Worm (Caenorhabditis elegans): ENCODE results near the gene W08E12.5.
A peak's percentile ranks its signal among the peaks of the same experiment; 100 is the strongest.

The W08E12.5 gene

ce11 chrIV:3345484-3345883 lies 44.9 kb downstream of the W08E12.5 start:
- no peak for TF ChIP-seq hlh-1 (tag; optimal IDR thresholded peaks at IDR 0.05)
- TF ChIP-seq zip-8 (tag; optimal IDR thresholded peaks at IDR 0.05): no peak
- TF ChIP-seq snpc-4 (tag; optimal IDR thresholded peaks at IDR 0.05): no peak
- no peak for TF ChIP-seq tbx-8 (GFP tag; optimal IDR thresholded peaks at IDR 0.05)

- no peak for TF ChIP-seq elt-3 (tag; optimal IDR thresholded peaks at IDR 0.05)
- no peak for TF ChIP-seq nhr-28 (tag; optimal IDR thresholded peaks at IDR 0.05)
- TF ChIP-seq lin-32 (GFP tag; optimal IDR thresholded peaks at IDR 0.05): no peak
- no peak for TF ChIP-seq unc-62 (GFP tag; optimal IDR thresholded peaks at IDR 0.05)
- TF ChIP-seq ceh-39 (tag; optimal IDR thresholded peaks at IDR 0.05): no peak
These were observed 47.7 kb downstream of the W08E12.5 start for ce11 chrIV:3348334-3348733.

ce11 chrIV:3349977-3350580 lies 49.5 kb downstream of the W08E12.5 start, which contains the start of gene elks-1:
Gene elks-1 (minus strand): TSS chrIV:3350027.
- TF ChIP-seq pha-4 (tag; optimal IDR thresholded peaks at IDR 0.05) (no peak), nhr-76 (tag; optimal IDR thresholded peaks at IDR 0.05) (no peak), lin-32 (GFP tag; optimal IDR thresholded peaks at IDR 0.05) (no peak), cnd-1 (tag; optimal IDR thresholded peaks at IDR 0.05) (no peak), hlh-1 (tag; optimal IDR thresholded peaks at IDR 0.05) (peak; percentile 16), elt-3 (tag; optimal IDR thresholded peaks at IDR 0.05) (no peak), mls-2 (tag; optimal IDR thresholded peaks at IDR 0.05) (peak; percentile 8), blmp-1 (tag; optimal IDR thresholded peaks at IDR 0.05) (no peak), unc-39 (tag; optimal IDR thresholded peaks at IDR 0.05) (no peak), ceh-43 (GFP tag; optimal IDR thresholded peaks at IDR 0.05) (no peak), unc-120 (tag; optimal IDR thresholded peaks at IDR 0.05; ENCODE audit: poor library complexity, severe bottlenecking) (peak; percentile 3), mep-1 (tag; optimal IDR thresholded peaks at IDR 0.05) (peak; percentile 32), zip-8 (tag; optimal IDR thresholded peaks at IDR 0.05) (no peak), unc-62 (GFP tag; optimal IDR thresholded peaks at IDR 0.05) (no peak), lin-13 (tag; optimal IDR thresholded peaks at IDR 0.05) (no peak), ceh-39 (tag; optimal IDR thresholded peaks at IDR 0.05) (peak; percentile 5), flh-1 (GFP tag; optimal IDR thresholded peaks at IDR 0.05) (no peak), ces-1 (GFP tag; optimal IDR thresholded peaks at IDR 0.05) (peak; percentile 66), elt-1 (tag; optimal IDR thresholded peaks at IDR 0.05; ENCODE audit: borderline replicate concordance, insufficient read depth) (no peak), nhr-2 (tag; optimal IDR thresholded peaks at IDR 0.05) (no peak), nhr-237 (tag; optimal IDR thresholded peaks at IDR 0.05) (peak; percentile 15), nhr-12 (tag; optimal IDR thresholded peaks at IDR 0.05) (no peak), ham-2 (GFP tag; optimal IDR thresholded peaks at IDR 0.05) (peak; percentile 38)
